Fruit fly (Drosophila melanogaster): Measurements from ENCODE around the gene Pmi.

The Pmi gene

DNA sequence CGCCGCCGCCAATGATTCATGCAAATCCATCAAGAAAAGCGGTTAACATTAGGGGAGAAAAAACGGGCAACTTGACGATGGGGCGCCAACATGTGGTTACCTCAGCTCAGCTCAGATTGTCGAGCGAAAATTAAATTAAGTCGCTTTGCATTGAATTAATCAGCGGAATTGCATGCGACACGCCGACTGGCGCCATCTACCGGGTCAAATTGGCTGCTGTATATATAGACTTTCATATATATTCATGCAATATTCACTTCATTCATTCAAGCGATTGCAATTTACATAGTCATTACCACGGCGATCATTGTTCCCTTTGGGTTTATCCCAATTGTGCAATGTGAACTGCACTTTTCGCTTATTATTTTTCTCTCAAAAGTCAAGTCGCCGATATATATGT is 40.9 kb downstream of the Pmi start:
- TF ChIP-seq net (GFP tag; optimal IDR thresholded peaks at IDR 0.05) (no peak), dsx (GFP tag; optimal IDR thresholded peaks at IDR 0.05; ENCODE audit: poor library complexity, severe bottlenecking) (no peak), CG6808 (GFP tag; optimal IDR thresholded peaks at IDR 0.05) (no peak), CG8119 (GFP tag; IDR thresholded peaks at IDR 0.05) (no peak), Ets21C (GFP tag; optimal IDR thresholded peaks at IDR 0.05) (no peak), CG6163 (GFP tag; IDR thresholded peaks at IDR 0.05) (no peak), Eip78C (GFP tag) (no peak), CG11762 (GFP tag; optimal IDR thresholded peaks at IDR 0.05; ENCODE audit: insufficient read depth) (no peak), fkh (GFP tag; optimal IDR thresholded peaks at IDR 0.05) (no peak), Hr38 (GFP tag; optimal IDR thresholded peaks at IDR 0.05) (no peak), achi (GFP tag; optimal IDR thresholded peaks at IDR 0.05) (no peak), Hr39 (GFP tag; optimal IDR thresholded peaks at IDR 0.05) (no peak), esn (GFP tag; optimal IDR thresholded peaks at IDR 0.05) (no peak), CG1621 (tag; optimal IDR thresholded peaks at IDR 0.05) (no peak), eg (GFP tag; IDR thresholded peaks at IDR 0.05) (no peak), Eip75B (GFP tag; optimal IDR thresholded peaks at IDR 0.05) (no peak), Eip93F (GFP tag; optimal IDR thresholded peaks at IDR 0.05) (no peak), spab (GFP tag; optimal IDR thresholded peaks at IDR 0.05) (no peak), CG3032 (tag; optimal IDR thresholded peaks at IDR 0.05) (no peak), CG4318 (GFP tag; optimal IDR thresholded peaks at IDR 0.05) (no peak)

DNA sequence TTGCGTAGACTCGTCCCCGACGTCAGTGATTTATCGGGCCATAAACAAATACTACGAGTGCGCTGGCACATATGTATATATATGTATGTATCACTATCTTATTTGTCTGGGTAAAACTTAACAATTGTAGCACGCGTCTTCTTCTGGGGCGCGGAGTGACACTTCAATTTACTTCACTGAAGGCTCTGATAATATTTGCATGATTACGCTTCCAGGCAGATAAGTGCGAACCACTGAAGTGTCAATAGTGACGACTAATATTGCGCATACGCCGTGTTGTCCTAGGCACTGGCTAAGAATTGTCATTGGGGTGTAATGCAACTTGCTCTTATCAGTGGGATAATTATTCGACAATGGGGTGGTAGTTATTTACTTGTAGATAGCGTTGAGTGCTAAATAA is 41.7 kb downstream of the Pmi start:
- TF ChIP-seq CG6792 (GFP tag; optimal IDR thresholded peaks at IDR 0.05) (peak; percentile 8), vri (GFP tag; optimal IDR thresholded peaks at IDR 0.05) (peak; percentile 1), CG10669 (GFP tag; optimal IDR thresholded peaks at IDR 0.05) (peak; percentile 43), Sox14 (GFP tag; optimal IDR thresholded peaks at IDR 0.05) (no peak), CG34406 (GFP tag; optimal IDR thresholded peaks at IDR 0.05) (peak; percentile 27), Hr4 (GFP tag; optimal IDR thresholded peaks at IDR 0.05) (no peak), CG8119 (GFP tag; IDR thresholded peaks at IDR 0.05) (no peak), cyc (GFP tag; optimal IDR thresholded peaks at IDR 0.05) (no peak), achi (GFP tag; optimal IDR thresholded peaks at IDR 0.05) (no peak), CG3919 (GFP tag; optimal IDR thresholded peaks at IDR 0.05) (peak; percentile 30), net (GFP tag; optimal IDR thresholded peaks at IDR 0.05) (peak; percentile 9), Sox15 (GFP tag; optimal IDR thresholded peaks at IDR 0.05) (no peak), Hr38 (GFP tag; optimal IDR thresholded peaks at IDR 0.05) (no peak), lz (GFP tag; optimal IDR thresholded peaks at IDR 0.05) (no peak), Eip93F (GFP tag; optimal IDR thresholded peaks at IDR 0.05) (no peak), dac (GFP tag; optimal IDR thresholded peaks at IDR 0.05) (no peak), OdsH (GFP tag; optimal IDR thresholded peaks at IDR 0.05) (no peak), fd59A (GFP tag; optimal IDR thresholded peaks at IDR 0.05) (peak; percentile 23), acj6 (GFP tag; optimal IDR thresholded peaks at IDR 0.05) (no peak), Lpt (GFP tag; optimal IDR thresholded peaks at IDR 0.05) (no peak), CG11902 (GFP tag; optimal IDR thresholded peaks at IDR 0.05) (no peak), Smox (GFP tag; optimal IDR thresholded peaks at IDR 0.05) (no peak), CG10631 (GFP tag; optimal IDR thresholded peaks at IDR 0.05) (no peak), CG31627 (GFP tag; optimal IDR thresholded peaks at IDR 0.05) (no peak), CG11762 (GFP tag; optimal IDR thresholded peaks at IDR 0.05; ENCODE audit: insufficient read depth) (peak; percentile 3), CG1621 (tag; optimal IDR thresholded peaks at IDR 0.05) (peak; percentile 36), CG15336 (GFP tag; IDR thresholded peaks at IDR 0.05) (0 out of 2 replicates have a peak, but pooled peaks have one; percentile 18), CG3032 (tag; optimal IDR thresholded peaks at IDR 0.05) (peak; percentile 1), Eip75B (GFP tag; optimal IDR thresholded peaks at IDR 0.05) (no peak), topi (GFP tag; optimal IDR thresholded peaks at IDR 0.05) (peak; percentile 4), CG16779 (tag; optimal IDR thresholded peaks at IDR 0.05) (peak; percentile 21), pdm3 (GFP tag; optimal IDR thresholded peaks at IDR 0.05) (no peak), CG4318 (GFP tag; optimal IDR thresholded peaks at IDR 0.05) (no peak), svp (GFP tag) (peak; percentile 35), Gug (GFP tag; IDR thresholded peaks at IDR 0.05) (no peak), fkh (GFP tag; optimal IDR thresholded peaks at IDR 0.05) (peak; percentile 55), Eip78C (GFP tag) (peak; percentile 86), ss (GFP tag; optimal IDR thresholded peaks at IDR 0.05) (peak; percentile 8 to 64), esn (GFP tag; optimal IDR thresholded peaks at IDR 0.05) (peak; percentile 19), CG6854 (GFP tag; optimal IDR thresholded peaks at IDR 0.05) (peak; percentile 7), Blimp-1 (GFP tag; optimal IDR thresholded peaks at IDR 0.05) (no peak), CG8632 (GFP tag; optimal IDR thresholded peaks at IDR 0.05) (peak; percentile 29)

All from whole organism, prepupa.